Worm (Caenorhabditis elegans): Measurements from ENCODE around the gene F53E2.2.

F53E2.2 gene

ce11 chrV:1454762-1455161 lies 20.1 kb upstream of the F53E2.2 start, which contains the start of gene chil-14:
Gene chil-14 (plus strand): TSS chrV:1455062.
- TF ChIP-seq unc-62 (GFP tag; optimal IDR thresholded peaks at IDR 0.05), result no peak

ce11 chrV:1455280-1455679 lies 19.6 kb upstream of the F53E2.2 start:
- TF ChIP-seq unc-62 (GFP tag; optimal IDR thresholded peaks at IDR 0.05), result no peak

- no peak for TF ChIP-seq unc-62 (GFP tag; optimal IDR thresholded peaks at IDR 0.05)
Measured at ce11 chrV:1456614-1457013, 18.3 kb upstream of the F53E2.2 start.

- TF ChIP-seq unc-62 (GFP tag; optimal IDR thresholded peaks at IDR 0.05), result no peak
Measured at ce11 chrV:1459374-1459926, 15.4 kb upstream of the F53E2.2 start.

ce11 chrV:1460069-1460468 lies 14.8 kb upstream of the F53E2.2 start, which contains the start of gene hacd-1:
Gene hacd-1 (plus strand): TSS chrV:1460369.
- no peak for TF ChIP-seq unc-62 (GFP tag; optimal IDR thresholded peaks at IDR 0.05)

- TF ChIP-seq unc-62 (GFP tag; optimal IDR thresholded peaks at IDR 0.05), result no peak
Measured at ce11 chrV:1464543-1465040, 10.3 kb upstream of the F53E2.2 start, which contains the start of the genes fpn-1.2 and pqn-54. Gene fpn-1.2 (minus strand): TSS chrV:1464699. Gene pqn-54 (plus strand): TSS chrV:1464990.

ce11 chrV:1465932-1466331 lies 9.0 kb upstream of the F53E2.2 start:
- TF ChIP-seq unc-62 (GFP tag; optimal IDR thresholded peaks at IDR 0.05), result no peak

- no peak for TF ChIP-seq unc-62 (GFP tag; optimal IDR thresholded peaks at IDR 0.05)
Measured at ce11 chrV:1466949-1467348, 7.9 kb upstream of the F53E2.2 start.

- TF ChIP-seq unc-62 (GFP tag; optimal IDR thresholded peaks at IDR 0.05), result no peak
Measured at ce11 chrV:1467444-1467843, 7.4 kb upstream of the F53E2.2 start, which contains the start of gene gid-8. Gene gid-8 (plus strand): TSS chrV:1467744.

- no peak for TF ChIP-seq unc-62 (GFP tag; optimal IDR thresholded peaks at IDR 0.05)
Measured at ce11 chrV:1468905-1469304, 6.0 kb upstream of the F53E2.2 start.

- TF ChIP-seq unc-62 (GFP tag; optimal IDR thresholded peaks at IDR 0.05), result no peak
Measured at ce11 chrV:1471078-1471969, 3.6 kb upstream of the F53E2.2 start.

ce11 chrV:1471977-1472376 lies 2.9 kb upstream of the F53E2.2 start:
- TF ChIP-seq unc-62 (GFP tag; optimal IDR thresholded peaks at IDR 0.05), result no peak

ce11 chrV:1472569-1472968 lies 2.3 kb upstream of the F53E2.2 start:
- no peak for TF ChIP-seq unc-62 (GFP tag; optimal IDR thresholded peaks at IDR 0.05)

ce11 chrV:1476284-1476792 lies 1.5 kb downstream of the F53E2.2 start:
- no peak for TF ChIP-seq unc-62 (GFP tag; optimal IDR thresholded peaks at IDR 0.05)

- no peak for TF ChIP-seq unc-62 (GFP tag; optimal IDR thresholded peaks at IDR 0.05)
Measured at ce11 chrV:1476841-1477240, 2.0 kb downstream of the F53E2.2 start.

- TF ChIP-seq unc-62 (GFP tag; optimal IDR thresholded peaks at IDR 0.05), result no peak
Measured at ce11 chrV:1480841-1481240, 6.0 kb downstream of the F53E2.2 start.

- TF ChIP-seq unc-62 (GFP tag; optimal IDR thresholded peaks at IDR 0.05), result no peak
Measured at ce11 chrV:1481742-1482141, 6.9 kb downstream of the F53E2.2 start, which contains the start of gene C38C3.4. Gene C38C3.4 (plus strand): TSS chrV:1482042.
